Worm (Caenorhabditis elegans) whole organism, early embryonic: ENCODE measurements around the gene T05C1.1.

Experiments
- B0310.2 ChIP-seq: sonication (generic microtip); optimal IDR thresholded peaks from 2 replicates; lab custom pipeline; 2016; ENCODE audit warnings: mild to moderate bottlenecking, missing genetic modification characterization, missing compliant biosample characterization
- F13C5.2 ChIP-seq: sonication (generic microtip); optimal IDR thresholded peaks from 2 replicates; lab custom pipeline; 2017; ENCODE audit warnings: mild to moderate bottlenecking, missing genetic modification characterization, inconsistent platforms, missing compliant biosample characterization
- aly-1 ChIP-seq: sonication (generic microtip); optimal IDR thresholded peaks from 2 replicates; lab custom pipeline; 2016; ENCODE audit warnings: missing genetic modification characterization, missing compliant biosample characterization
- ama-1 ChIP-seq: fragments of 150-350 bp; optimal IDR thresholded peaks from 2 replicates; lab custom pipeline; 2014
- ceh-13 ChIP-seq: fragments of 200-800 bp; sonication (Bioruptor generic); optimal IDR thresholded peaks from 2 replicates; lab custom pipeline; 2018; ENCODE audit warnings: mild to moderate bottlenecking, missing genetic modification characterization, missing compliant biosample characterization
- ceh-36 ChIP-seq: sonication (generic microtip); optimal IDR thresholded peaks from 2 replicates; lab custom pipeline; 2016; ENCODE audit warnings: missing genetic modification characterization, inconsistent platforms, missing compliant biosample characterization
- ets-7 ChIP-seq: sonication (generic microtip); optimal IDR thresholded peaks from 2 replicates; lab custom pipeline; 2016; ENCODE audit warnings: missing genotype, missing genetic modification characterization, missing compliant biosample characterization
- flt-1 ChIP-seq: fragments of 200-800 bp; sonication (Bioruptor generic); IDR thresholded peaks from 2 replicates; pipeline ENCODE4 v1.3.6; 2022; ENCODE audit warnings: missing genetic modification characterization, missing compliant biosample characterization
- hmbx-1 ChIP-seq: sonication (generic microtip); optimal IDR thresholded peaks from 2 replicates; lab custom pipeline; 2016; ENCODE audit warnings: mild to moderate bottlenecking, missing genetic modification characterization, missing compliant biosample characterization
- hmg-4 ChIP-seq: fragments of 200-800 bp; sonication (Bioruptor generic); optimal IDR thresholded peaks from 2 replicates; lab custom pipeline; 2018; ENCODE audit warnings: mild to moderate bottlenecking, missing genetic modification characterization, missing compliant biosample characterization
- hnd-1 ChIP-seq: sonication (generic microtip); optimal IDR thresholded peaks from 2 replicates; lab custom pipeline; 2016; ENCODE audit warnings: missing genetic modification characterization, missing compliant biosample characterization
- pes-1 ChIP-seq: fragments of 200-800 bp; sonication (Bioruptor generic); IDR thresholded peaks from 2 replicates; pipeline ENCODE4 v1.3.6; 2022; ENCODE audit warnings: missing genetic modification reagents, missing genetic modification characterization, missing compliant biosample characterization
- scrt-1 ChIP-seq: fragments of 200-800 bp; sonication (Bioruptor generic); IDR thresholded peaks from 2 replicates; pipeline ENCODE4 v1.3.6; 2022; ENCODE audit warnings: missing genetic modification characterization, missing compliant biosample characterization
- sea-1 ChIP-seq: fragments of 200-800 bp; sonication (Bioruptor generic); conservative IDR thresholded peaks from 2 replicates; pipeline ENCODE4 v1.3.6; 2022; ENCODE audit warnings: missing genetic modification characterization, missing compliant biosample characterization
- tbx-11 ChIP-seq: fragments of 200-800 bp; sonication (Bioruptor generic); IDR thresholded peaks from 2 replicates; pipeline ENCODE4 v1.3.6; 2022; ENCODE audit warnings: missing genetic modification characterization, missing compliant biosample characterization
- tbx-37 ChIP-seq: fragments of 200-800 bp; sonication (Bioruptor generic); conservative IDR thresholded peaks from 2 replicates; pipeline ENCODE4 v1.3.6; 2022; ENCODE audit warnings: missing genetic modification reagents, missing genetic modification characterization, missing compliant biosample characterization
- tra-4 ChIP-seq: sonication (generic microtip); optimal IDR thresholded peaks from 2 replicates; lab custom pipeline; 2017; ENCODE audit warnings: missing genetic modification characterization, missing compliant biosample characterization

T05C1.1 gene

DNA sequence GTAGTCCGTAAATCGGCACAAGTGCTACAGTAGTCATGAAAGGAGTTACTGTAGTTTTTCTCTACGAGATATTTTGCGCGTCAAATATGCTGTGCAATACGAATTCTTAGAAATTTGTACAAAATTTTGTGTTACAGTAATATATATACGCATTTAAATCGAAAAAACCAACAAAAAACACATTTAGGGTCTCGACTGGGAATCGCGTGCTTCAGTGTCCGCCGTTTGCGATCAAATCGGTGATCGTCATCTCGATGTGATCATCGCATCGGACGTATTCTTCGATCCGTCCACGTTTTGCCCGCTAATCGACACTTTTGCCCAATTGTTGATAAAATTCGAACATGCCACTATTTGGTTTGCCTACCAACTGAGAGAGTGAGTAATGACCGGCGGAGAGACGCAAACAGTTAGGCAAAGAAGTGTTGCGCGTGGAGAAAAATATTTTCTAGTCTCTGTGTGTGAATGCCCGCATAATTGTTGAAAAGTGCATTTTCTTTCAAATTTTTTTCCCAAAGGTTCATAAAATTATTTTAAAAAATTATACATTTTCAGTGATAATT lies 9.4 kb upstream of the T05C1.1 start:
- TF ChIP-seq hmbx-1 (tag; lab: Kevin White, UChicago) (no peak), aly-1 (tag; lab: Kevin White, UChicago) (no peak), tra-4 (tag; lab: Kevin White, UChicago) (no peak), pes-1 (GFP tag; lab: Robert Waterston, UW) (no peak), sea-1 (GFP tag; lab: Robert Waterston, UW) (no peak), ets-7 (tag; lab: Kevin White, UChicago) (no peak)

DNA sequence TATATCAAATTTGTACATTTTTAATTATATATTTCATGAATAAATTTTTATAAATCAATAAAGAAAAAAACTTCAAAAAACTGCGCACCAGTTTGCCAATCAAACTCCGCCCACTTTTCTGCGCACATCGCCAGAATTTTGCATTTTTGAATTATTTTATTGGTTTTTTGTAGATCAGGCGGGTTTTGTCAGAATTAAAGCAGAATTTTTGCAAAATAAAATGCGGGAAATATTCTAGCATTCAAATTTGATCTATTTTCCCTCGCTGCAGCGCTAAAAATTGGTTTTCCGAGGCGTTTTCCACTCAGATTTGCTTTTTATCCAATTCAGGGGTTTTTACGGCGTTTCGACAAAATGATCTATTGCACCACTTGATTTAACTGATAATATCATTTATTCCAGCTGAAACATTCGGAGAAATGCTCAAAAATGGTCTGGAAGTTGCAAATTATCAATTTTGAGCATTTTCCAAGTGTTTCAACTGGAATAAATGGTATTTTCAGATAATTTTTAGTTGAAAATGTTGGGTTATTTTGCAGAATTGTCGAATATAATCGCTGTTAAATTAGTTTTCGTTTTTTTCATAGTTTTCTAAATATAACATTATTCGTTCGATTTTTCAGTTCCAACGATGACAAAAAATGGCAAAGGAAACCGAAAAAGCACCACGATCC lies 7.3 kb upstream of the T05C1.1 start, which contains the start of gene W06B4.1:
Gene W06B4.1, plus strand, starts transcription at position 624 of the 674 bp plus-strand sequence.
- TF ChIP-seq ceh-36 (tag; lab: Kevin White, UChicago): no peak
- no peak for TF ChIP-seq hnd-1 (tag; lab: Kevin White, UChicago)
- no peak for TF ChIP-seq ceh-13
- no peak for TF ChIP-seq flt-1 (GFP tag; lab: Robert Waterston, UW)
- TF ChIP-seq pes-1 (GFP tag; lab: Robert Waterston, UW): no peak
- TF ChIP-seq hmbx-1 (tag; lab: Kevin White, UChicago): no peak

DNA sequence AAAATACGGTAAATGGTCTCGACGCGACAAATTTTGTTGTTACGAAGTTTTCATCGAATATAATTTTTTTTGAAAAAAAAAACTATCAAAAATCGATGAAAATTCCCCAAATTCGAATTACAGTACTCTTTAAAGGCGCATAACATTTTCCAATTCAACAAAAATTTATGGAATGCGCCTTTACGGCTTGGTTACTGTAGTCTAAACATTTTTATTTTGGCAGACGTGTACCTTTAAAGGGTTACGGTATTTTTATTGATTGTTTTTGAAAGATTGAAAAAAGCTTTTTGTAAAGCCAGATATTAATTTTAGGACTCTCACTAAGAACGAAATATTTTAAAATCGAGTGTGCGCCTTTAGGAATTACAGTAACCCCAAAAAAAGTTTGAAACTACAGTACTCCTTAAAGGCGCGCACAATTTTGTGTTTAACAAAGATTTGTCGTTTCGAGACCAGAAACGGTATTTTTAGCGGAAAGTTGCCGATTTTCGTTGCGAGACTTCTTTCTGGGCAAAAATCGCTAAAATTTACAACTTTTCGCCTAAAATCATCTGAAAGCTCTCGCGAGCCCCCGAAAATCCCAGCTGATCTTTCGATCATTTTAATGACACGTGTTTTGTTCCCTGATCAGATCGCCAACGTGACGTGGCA lies 4.3 kb upstream of the T05C1.1 start:
- TF ChIP-seq ceh-13 (no peak), sea-1 (GFP tag; lab: Robert Waterston, UW) (no peak), pes-1 (GFP tag; lab: Robert Waterston, UW) (no peak), F13C5.2 (tag; lab: Kevin White, UChicago) (no peak), hnd-1 (tag; lab: Kevin White, UChicago) (no peak), hmg-4 (GFP tag; lab: Kevin White, UChicago) (no peak), ceh-36 (tag; lab: Kevin White, UChicago) (no peak), B0310.2 (tag; lab: Kevin White, UChicago) (no peak), flt-1 (GFP tag; lab: Robert Waterston, UW) (no peak), ets-7 (tag; lab: Kevin White, UChicago) (no peak), ama-1 (lab: Kevin White, UChicago) (no peak), tbx-37 (GFP tag; lab: Robert Waterston, UW) (no peak), tra-4 (tag; lab: Kevin White, UChicago) (no peak), aly-1 (tag; lab: Kevin White, UChicago) (no peak), hmbx-1 (tag; lab: Kevin White, UChicago) (no peak), tbx-11 (GFP tag; lab: Robert Waterston, UW) (no peak), scrt-1 (GFP tag; lab: Robert Waterston, UW) (no peak)

DNA sequence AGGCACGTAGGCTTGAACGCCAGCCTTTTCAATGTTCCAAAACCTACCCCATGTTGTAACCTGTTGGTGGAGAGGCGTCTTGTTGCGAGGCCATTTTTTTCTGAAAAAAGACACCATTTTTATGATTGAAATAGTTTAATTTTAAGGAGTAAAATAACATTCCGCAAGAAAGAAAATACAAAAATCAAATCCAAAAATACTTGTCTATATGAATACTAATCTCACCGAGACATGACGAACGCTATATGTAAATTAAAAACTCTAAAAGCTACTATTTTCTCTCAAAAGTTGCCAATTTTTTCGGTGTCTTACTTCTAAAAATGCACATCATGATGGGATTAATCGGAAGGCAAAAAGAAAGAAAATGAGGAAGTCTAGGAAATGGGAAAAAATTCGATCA lies 3.6 kb downstream of the T05C1.1 start, which contains the start of gene T05C1.2:
Gene T05C1.2, minus strand, starts transcription at position 101 of the 400 bp plus-strand sequence.
- no peak for TF ChIP-seq ceh-36 (tag; lab: Kevin White, UChicago)
- TF ChIP-seq tbx-37 (GFP tag; lab: Robert Waterston, UW): no peak
- TF ChIP-seq B0310.2 (tag; lab: Kevin White, UChicago): no peak
- TF ChIP-seq ceh-13: no peak
- TF ChIP-seq tbx-11 (GFP tag; lab: Robert Waterston, UW): no peak
- TF ChIP-seq hnd-1 (tag; lab: Kevin White, UChicago): no peak
- TF ChIP-seq flt-1 (GFP tag; lab: Robert Waterston, UW): no peak
- TF ChIP-seq ets-7 (tag; lab: Kevin White, UChicago): no peak
- TF ChIP-seq pes-1 (GFP tag; lab: Robert Waterston, UW): no peak

DNA sequence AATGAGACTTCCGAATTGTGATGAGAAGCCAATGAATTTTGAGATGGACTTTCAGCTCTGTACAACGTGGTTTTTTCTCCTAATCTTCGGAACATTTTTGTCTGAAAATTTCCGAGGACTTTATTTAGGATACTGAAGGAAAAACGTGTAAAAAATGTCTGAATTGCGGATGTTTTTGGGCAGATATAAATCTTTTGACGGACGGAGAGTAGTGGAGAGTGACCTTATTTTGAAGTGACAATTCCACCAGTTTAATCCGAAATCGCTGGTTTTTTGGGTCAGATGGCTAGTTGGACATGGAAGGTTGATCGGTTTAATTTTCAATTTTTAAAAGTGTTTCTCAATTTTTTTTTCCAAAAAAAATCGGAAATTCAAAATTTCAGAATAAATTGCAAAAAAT lies 10.9 kb downstream of the T05C1.1 start, which contains the start of gene T05C1.3:
Gene T05C1.3, minus strand, starts transcription at position 101 of the 400 bp plus-strand sequence.
- TF ChIP-seq hnd-1 (tag; lab: Kevin White, UChicago) (no peak), hmg-4 (GFP tag; lab: Kevin White, UChicago) (no peak), sea-1 (GFP tag; lab: Robert Waterston, UW) (no peak), tbx-37 (GFP tag; lab: Robert Waterston, UW) (no peak), flt-1 (GFP tag; lab: Robert Waterston, UW) (no peak), pes-1 (GFP tag; lab: Robert Waterston, UW) (no peak), B0310.2 (tag; lab: Kevin White, UChicago) (no peak), ceh-13 (no peak), aly-1 (tag; lab: Kevin White, UChicago) (no peak)

DNA sequence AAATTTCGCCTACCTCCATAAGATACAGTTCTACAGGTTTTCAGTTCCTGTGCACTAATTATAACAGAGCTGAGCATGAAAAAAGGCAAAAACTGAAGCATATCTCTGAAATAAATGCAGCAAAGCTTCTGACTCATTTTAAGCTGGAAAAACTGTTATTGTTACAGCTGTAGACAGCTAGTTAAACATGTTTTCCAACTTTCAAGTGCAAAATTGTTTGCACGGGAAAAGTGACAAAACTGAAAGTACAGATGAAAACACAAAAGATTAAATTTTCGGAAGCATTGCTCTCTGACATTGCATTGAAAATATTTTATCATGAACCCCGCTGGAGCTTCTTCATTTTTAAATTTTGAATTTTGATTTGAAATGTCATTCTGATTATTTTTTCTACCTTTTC lies 12.3 kb downstream of the T05C1.1 start, which contains the start of gene T05C1.5:
Gene T05C1.5, minus strand, starts transcription at position 101 of the 400 bp plus-strand sequence.
- TF ChIP-seq hmg-4 (GFP tag; lab: Kevin White, UChicago) (no peak), aly-1 (tag; lab: Kevin White, UChicago) (no peak), hmbx-1 (tag; lab: Kevin White, UChicago) (no peak), sea-1 (GFP tag; lab: Robert Waterston, UW) (no peak), scrt-1 (GFP tag; lab: Robert Waterston, UW) (no peak), F13C5.2 (tag; lab: Kevin White, UChicago) (no peak), tra-4 (tag; lab: Kevin White, UChicago) (no peak), tbx-11 (GFP tag; lab: Robert Waterston, UW) (no peak), B0310.2 (tag; lab: Kevin White, UChicago) (no peak), ceh-36 (tag; lab: Kevin White, UChicago) (no peak), ceh-13 (no peak)
